Fruit fly (Drosophila melanogaster): ENCODE data around the gene CG33783.

CG33783 gene

DNA sequence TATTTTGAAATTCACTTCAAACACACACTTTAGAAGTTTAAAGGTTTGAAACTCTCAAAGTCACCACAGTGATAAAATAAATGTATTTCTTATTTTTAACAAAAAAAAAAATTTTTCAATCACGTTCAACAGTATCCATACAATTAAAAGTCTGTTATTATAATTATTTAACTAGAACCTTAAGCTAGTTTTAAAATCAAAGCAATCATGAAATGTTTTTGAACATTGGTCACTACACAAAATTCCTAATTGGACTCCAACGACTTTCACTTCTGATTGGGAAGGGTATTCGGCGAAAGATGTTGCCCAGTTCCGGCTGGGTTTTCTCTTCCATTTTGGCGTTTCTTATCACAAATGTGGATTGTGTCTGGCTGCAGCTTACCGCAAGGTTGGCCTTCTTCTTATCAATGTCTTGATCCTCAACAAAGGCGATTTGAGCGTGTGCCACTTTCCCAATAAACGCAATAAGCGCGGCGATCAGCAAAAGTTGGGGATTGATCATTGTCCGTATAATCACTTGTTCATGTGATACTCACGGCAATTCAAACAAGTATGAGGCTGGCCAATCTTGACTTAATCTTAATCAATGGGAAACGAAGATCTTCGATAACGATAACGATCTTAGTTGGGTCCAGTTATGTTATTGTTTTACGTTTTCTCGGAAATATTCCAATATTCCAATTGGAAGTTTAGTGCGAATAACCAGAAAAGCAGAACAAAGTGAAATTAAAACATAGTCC lies 18.4 kb upstream of the CG33783 start (continued):
- TF ChIP-seq jing (GFP tag; optimal IDR thresholded peaks at IDR 0.05) = no peak
- no peak for TF ChIP-seq Atf-2 (GFP tag; optimal IDR thresholded peaks at IDR 0.05)
- no peak for TF ChIP-seq her (GFP tag; optimal IDR thresholded peaks at IDR 0.05)
- TF ChIP-seq CG12104 (GFP tag; optimal IDR thresholded peaks at IDR 0.05) = peak; percentile 52
- no peak for TF ChIP-seq chinmo (GFP tag; IDR thresholded peaks at IDR 0.05; ENCODE audit: partially characterized antibody)
- peak; percentile 46 for TF ChIP-seq CG18599 (GFP tag; optimal IDR thresholded peaks at IDR 0.05)
- TF ChIP-seq CG10147 (GFP tag; optimal IDR thresholded peaks at IDR 0.05) = peak; percentile 48
- TF ChIP-seq CG18011 (GFP tag; optimal IDR thresholded peaks at IDR 0.05) = no peak
- peak; percentile 56 for TF ChIP-seq CG31441 (GFP tag; IDR thresholded peaks at IDR 0.05)
- TF ChIP-seq fd64A (GFP tag; optimal IDR thresholded peaks at IDR 0.05) = no peak
- no peak for TF ChIP-seq pho (GFP tag; optimal IDR thresholded peaks at IDR 0.05)
- TF ChIP-seq CG3281 (GFP tag; optimal IDR thresholded peaks at IDR 0.05) = peak; percentile 45
- no peak for TF ChIP-seq Dek (tag; optimal IDR thresholded peaks at IDR 0.05)
- TF ChIP-seq bsh (GFP tag; optimal IDR thresholded peaks at IDR 0.05) = peak in 1 of 2 experiments; percentile 28
- no peak for TF ChIP-seq YL-1 (GFP tag; optimal IDR thresholded peaks at IDR 0.05)
- no peak for TF ChIP-seq hkb (optimal IDR thresholded peaks at IDR 0.05)
- TF ChIP-seq hkb (GFP tag; IDR thresholded peaks at IDR 0.05) = no peak
- no peak for TF ChIP-seq CG9876 (GFP tag; optimal IDR thresholded peaks at IDR 0.05)
- TF ChIP-seq HHEX (GFP tag; optimal IDR thresholded peaks at IDR 0.05) = peak; percentile 38
- TF ChIP-seq Mrtf (GFP tag; IDR thresholded peaks at IDR 0.05) = no peak
- TF ChIP-seq Dfd (GFP tag; optimal IDR thresholded peaks at IDR 0.05) = no peak
- TF ChIP-seq trem (tag; optimal IDR thresholded peaks at IDR 0.05) = no peak
- TF ChIP-seq CG1233 (GFP tag; optimal IDR thresholded peaks at IDR 0.05) = peak; percentile 45
- no peak for TF ChIP-seq stc (GFP tag; IDR thresholded peaks at IDR 0.05)
- no peak for TF ChIP-seq slou (GFP tag; optimal IDR thresholded peaks at IDR 0.05)
- no peak for TF ChIP-seq crp (GFP tag; optimal IDR thresholded peaks at IDR 0.05)
- no peak for TF ChIP-seq Scr (GFP tag; IDR thresholded peaks at IDR 0.05; ENCODE audit: partially characterized antibody)
- no peak for TF ChIP-seq CG3163 (GFP tag; optimal IDR thresholded peaks at IDR 0.05)
- TF ChIP-seq CG11456 (GFP tag; IDR thresholded peaks at IDR 0.05) = no peak
- TF ChIP-seq ems (GFP tag; optimal IDR thresholded peaks at IDR 0.05) = no peak
- peak; percentile 23 for TF ChIP-seq lilli (GFP tag; optimal IDR thresholded peaks at IDR 0.05)
- peak; percentile 21 for TF ChIP-seq CG15601 (tag; optimal IDR thresholded peaks at IDR 0.05)
- no peak for TF ChIP-seq bowl (GFP tag; IDR thresholded peaks at IDR 0.05)
- no peak for TF ChIP-seq Bdp1 (GFP tag; optimal IDR thresholded peaks at IDR 0.05)
- TF ChIP-seq bbx (GFP tag; IDR thresholded peaks at IDR 0.05; ENCODE audit: partially characterized antibody) = no peak
- peak; percentile 15 for TF ChIP-seq caup (GFP tag; optimal IDR thresholded peaks at IDR 0.05; ENCODE audit: severe bottlenecking)
- no peak for TF ChIP-seq Camta (GFP tag; optimal IDR thresholded peaks at IDR 0.05)
- TF ChIP-seq gro (GFP tag; optimal IDR thresholded peaks at IDR 0.05) = no peak
- TF ChIP-seq Eip74EF (GFP tag; optimal IDR thresholded peaks at IDR 0.05) = peak in 1 of 2 experiments; percentile 39
- TF ChIP-seq pita (GFP tag; optimal IDR thresholded peaks at IDR 0.05) = no peak
- no peak for TF ChIP-seq CG11398 (GFP tag; optimal IDR thresholded peaks at IDR 0.05)
- TF ChIP-seq Hey (tag; optimal IDR thresholded peaks at IDR 0.05) = no peak
- TF ChIP-seq hth (optimal IDR thresholded peaks at IDR 0.05) = no peak
- no peak for TF ChIP-seq Ets65A (GFP tag)
- no peak for TF ChIP-seq slp2 (GFP tag; optimal IDR thresholded peaks at IDR 0.05)
- peak; percentile 19 for TF ChIP-seq BtbVII (GFP tag; optimal IDR thresholded peaks at IDR 0.05)
- peak; percentile 11 for TF ChIP-seq CG8281 (tag; optimal IDR thresholded peaks at IDR 0.05)
- TF ChIP-seq rib (GFP tag; IDR thresholded peaks at IDR 0.05) = no peak
- no peak for TF ChIP-seq HLH4C (GFP tag; IDR thresholded peaks at IDR 0.05; ENCODE audit: partially characterized antibody)
- TF ChIP-seq CG5245 (GFP tag; optimal IDR thresholded peaks at IDR 0.05) = no peak
